Worm (Caenorhabditis elegans): Measurements from ENCODE around the gene F16B12.6.

F16B12.6 gene

DNA sequence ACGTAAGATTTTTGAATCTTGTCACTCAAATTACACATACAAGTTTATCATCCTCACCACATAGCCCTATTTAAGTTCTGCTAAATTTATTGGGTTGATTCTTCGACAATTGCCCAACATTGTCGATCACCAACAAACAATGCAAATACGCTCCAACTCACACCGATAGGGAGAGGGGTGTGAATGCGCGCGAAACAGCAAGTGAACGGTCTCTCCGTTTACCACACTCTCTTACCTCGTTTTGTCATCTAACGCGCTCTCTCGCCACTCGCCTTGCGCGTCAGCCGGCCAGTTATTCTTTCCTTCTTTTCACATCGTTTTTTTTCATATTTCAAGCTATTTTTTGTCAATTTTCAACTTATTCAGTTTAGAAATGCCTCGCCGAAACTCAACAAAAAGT is at the start of gene F16B12.6:
Gene F16B12.6 (plus strand): TSS at position 331 of the 400 bp plus-strand sequence.
- TF ChIP-seq C34F6.9 (tag; optimal IDR thresholded peaks at IDR 0.05) (peak; percentile 91), nhr-23 (tag; optimal IDR thresholded peaks at IDR 0.05) (no peak), ceh-16 (tag; optimal IDR thresholded peaks at IDR 0.05) (no peak), F13H6.1 (tag; optimal IDR thresholded peaks at IDR 0.05) (peak; percentile 70), peb-1 (tag; optimal IDR thresholded peaks at IDR 0.05) (no peak), nhr-25 (tag; optimal IDR thresholded peaks at IDR 0.05) (peak; percentile 73), nhr-21 (tag; optimal IDR thresholded peaks at IDR 0.05) (peak; percentile 71), elt-3 (tag; optimal IDR thresholded peaks at IDR 0.05) (no peak), snpc-4 (tag; optimal IDR thresholded peaks at IDR 0.05) (peak; percentile 14), egl-27 (tag; optimal IDR thresholded peaks at IDR 0.05) (peak; percentile 56), zag-1 (tag; optimal IDR thresholded peaks at IDR 0.05) (no peak), crh-2 (tag; optimal IDR thresholded peaks at IDR 0.05) (peak; percentile 82), fos-1 (tag; optimal IDR thresholded peaks at IDR 0.05) (peak; percentile 62), nhr-11 (tag; optimal IDR thresholded peaks at IDR 0.05) (no peak), sma-9 (GFP tag; optimal IDR thresholded peaks at IDR 0.05) (peak; percentile 56), sma-9 (tag; optimal IDR thresholded peaks at IDR 0.05) (no peak), R02D3.7 (tag; optimal IDR thresholded peaks at IDR 0.05) (no peak), alr-1 (tag; optimal IDR thresholded peaks at IDR 0.05) (no peak), lin-11 (tag; optimal IDR thresholded peaks at IDR 0.05) (peak; percentile 80), gmeb-1 (tag; optimal IDR thresholded peaks at IDR 0.05) (peak; percentile 82), sem-4 (tag; optimal IDR thresholded peaks at IDR 0.05) (peak; percentile 61), ZK546.5 (tag; optimal IDR thresholded peaks at IDR 0.05) (no peak), mab-5 (tag; optimal IDR thresholded peaks at IDR 0.05) (peak; percentile 59), lin-13 (GFP tag; optimal IDR thresholded peaks at IDR 0.05) (peak; percentile 85), nhr-129 (tag; optimal IDR thresholded peaks at IDR 0.05) (peak; percentile 86), unc-55 (GFP tag; optimal IDR thresholded peaks at IDR 0.05) (peak; percentile 89), ztf-4 (tag; optimal IDR thresholded peaks at IDR 0.05) (no peak), lsy-2 (tag; optimal IDR thresholded peaks at IDR 0.05) (peak; percentile 38 to 84), nhr-10 (tag; optimal IDR thresholded peaks at IDR 0.05) (peak; percentile 31), Y55F3AM.14 (GFP tag; optimal IDR thresholded peaks at IDR 0.05) (no peak), sma-3 (GFP tag; optimal IDR thresholded peaks at IDR 0.05) (peak; percentile 67), ztf-1 (GFP tag; conservative IDR thresholded peaks at IDR 0.05) (no peak), nhr-6 (tag; optimal IDR thresholded peaks at IDR 0.05) (no peak), mdl-1 (tag; optimal IDR thresholded peaks at IDR 0.05) (no peak), unc-39 (tag; optimal IDR thresholded peaks at IDR 0.05) (no peak)

DNA sequence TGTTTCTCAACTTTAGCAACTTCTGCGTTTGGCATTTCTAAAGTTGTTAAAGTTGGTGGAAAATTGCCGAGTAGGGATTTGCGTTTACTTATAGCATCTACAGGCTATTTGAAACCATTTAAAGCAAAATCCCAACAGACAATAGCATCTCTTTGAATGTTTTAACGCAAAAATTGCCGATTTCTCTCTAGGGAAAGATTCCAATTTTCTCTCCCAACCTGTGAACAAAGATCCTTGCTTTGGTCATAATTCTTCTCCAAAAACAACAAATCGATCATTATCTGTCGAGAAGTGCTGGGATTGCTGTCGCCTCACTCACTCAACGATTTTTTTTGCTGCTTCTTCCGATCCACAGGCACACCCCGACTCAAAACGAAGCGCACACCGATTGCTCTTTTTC is 48.4 kb upstream of the F16B12.6 start:
- TF ChIP-seq elt-1 (tag; optimal IDR thresholded peaks at IDR 0.05) (no peak), ceh-82 (tag; optimal IDR thresholded peaks at IDR 0.05) (no peak), ama-1 (optimal IDR thresholded peaks at IDR 0.05) (no peak), egl-27 (tag; optimal IDR thresholded peaks at IDR 0.05) (no peak), lin-11 (tag; optimal IDR thresholded peaks at IDR 0.05) (no peak)

DNA sequence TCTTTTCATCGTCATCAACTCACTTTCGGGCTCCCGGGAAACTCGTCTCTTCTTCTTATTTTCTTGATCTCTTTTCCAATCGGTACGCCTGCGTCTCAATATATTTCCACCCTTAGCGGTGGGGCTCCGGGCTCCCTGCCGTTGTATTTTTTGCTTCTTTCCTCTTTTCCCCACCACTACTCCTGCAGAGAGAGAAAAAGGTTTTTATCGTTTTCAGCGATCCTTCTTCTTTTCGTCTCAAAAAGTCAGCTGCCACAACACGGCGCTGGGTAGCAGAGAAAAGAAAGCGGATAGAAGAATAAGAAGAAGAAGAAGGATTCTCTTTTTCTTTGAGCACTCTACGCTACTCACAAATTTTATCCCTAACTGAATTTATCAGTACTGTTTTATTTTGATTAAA is 47.3 kb upstream of the F16B12.6 start:
- no peak for TF ChIP-seq zag-1 (tag; optimal IDR thresholded peaks at IDR 0.05)
- TF ChIP-seq lin-11 (tag; optimal IDR thresholded peaks at IDR 0.05): no peak
- no peak for TF ChIP-seq crh-2 (tag; optimal IDR thresholded peaks at IDR 0.05)
- no peak for TF ChIP-seq fos-1 (tag; optimal IDR thresholded peaks at IDR 0.05)
- TF ChIP-seq C34F6.9 (tag; optimal IDR thresholded peaks at IDR 0.05): no peak
- TF ChIP-seq nhr-129 (tag; optimal IDR thresholded peaks at IDR 0.05): peak; percentile 46
- TF ChIP-seq nhr-12 (tag; optimal IDR thresholded peaks at IDR 0.05): no peak
- no peak for TF ChIP-seq nhr-10 (tag; optimal IDR thresholded peaks at IDR 0.05)
- TF ChIP-seq F13H6.1 (tag; optimal IDR thresholded peaks at IDR 0.05): peak; percentile 67
- TF ChIP-seq gmeb-1 (tag; optimal IDR thresholded peaks at IDR 0.05): no peak

DNA sequence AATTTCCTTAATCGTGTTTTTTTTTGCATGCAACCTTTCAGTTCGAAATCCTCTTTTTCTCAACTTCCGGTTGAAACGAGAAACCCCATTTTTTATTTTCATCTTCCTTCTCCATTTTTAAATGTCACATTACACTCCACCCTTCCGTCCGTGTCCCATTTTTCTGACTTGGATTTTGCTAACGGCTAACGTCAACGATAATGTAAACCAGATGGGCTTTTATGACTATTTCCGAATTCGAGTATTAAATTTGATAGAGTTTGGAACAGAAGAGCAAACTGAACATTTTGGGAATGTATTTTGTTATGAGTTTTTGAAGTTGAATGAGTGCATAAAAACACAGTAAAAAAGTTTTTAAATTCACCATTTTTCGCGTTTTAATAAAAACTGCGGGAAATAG is 46.4 kb upstream of the F16B12.6 start:
- TF ChIP-seq fos-1 (tag; optimal IDR thresholded peaks at IDR 0.05) (no peak), unc-55 (GFP tag; optimal IDR thresholded peaks at IDR 0.05) (no peak), mdl-1 (tag; optimal IDR thresholded peaks at IDR 0.05) (no peak), sem-4 (tag; optimal IDR thresholded peaks at IDR 0.05) (no peak), elt-3 (tag; optimal IDR thresholded peaks at IDR 0.05) (no peak), ceh-16 (tag; optimal IDR thresholded peaks at IDR 0.05) (no peak), gmeb-1 (tag; optimal IDR thresholded peaks at IDR 0.05) (no peak), nhr-25 (tag; optimal IDR thresholded peaks at IDR 0.05) (no peak), ceh-82 (tag; optimal IDR thresholded peaks at IDR 0.05) (no peak), nhr-11 (tag; optimal IDR thresholded peaks at IDR 0.05) (no peak), lin-11 (tag; optimal IDR thresholded peaks at IDR 0.05) (no peak), egl-27 (tag; optimal IDR thresholded peaks at IDR 0.05) (no peak)

Measured in whole organism, L2 larva.